Worm (Caenorhabditis elegans): ENCODE results near the gene clec-43.

Gene clec-43

DNA sequence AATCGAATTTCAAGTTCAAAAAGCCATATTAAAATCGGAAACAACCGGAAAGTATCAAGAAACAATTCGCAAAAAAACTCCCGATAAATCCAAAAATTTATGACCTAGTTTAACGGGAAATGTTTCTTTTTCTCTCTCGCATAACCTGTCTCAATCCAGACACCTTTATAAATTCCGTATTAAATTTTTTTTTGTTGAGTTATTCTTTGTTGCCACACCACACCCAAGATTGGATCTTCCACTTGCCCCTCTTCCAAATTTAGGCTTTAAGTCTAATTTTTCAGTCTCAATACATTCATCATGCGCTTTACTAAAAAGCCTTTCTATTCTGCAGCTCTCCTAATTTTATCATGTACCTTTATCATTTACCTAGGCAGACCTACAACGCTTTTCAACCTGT, 5.3 kb upstream of the clec-43 start, which contains the start of gene R07C3.3:
R07C3.3 (plus strand) TSS at position 301 of the 400 bp plus-strand sequence.
- TF ChIP-seq lin-14 (GFP tag; optimal IDR thresholded peaks at IDR 0.05), result no peak
- no peak for TF ChIP-seq egl-27 (tag; optimal IDR thresholded peaks at IDR 0.05)
- TF ChIP-seq isw-1 (GFP tag; IDR thresholded peaks at IDR 0.05), result no peak
- no peak for TF ChIP-seq nhr-20 (tag; optimal IDR thresholded peaks at IDR 0.05)
- TF ChIP-seq lir-3 (tag; optimal IDR thresholded peaks at IDR 0.05; ENCODE audit: poor library complexity), result no peak
- TF ChIP-seq ceh-88 (GFP tag; IDR thresholded peaks at IDR 0.05), result no peak
- TF ChIP-seq mep-1 (tag; optimal IDR thresholded peaks at IDR 0.05), result no peak
- TF ChIP-seq skn-1 (tag; optimal IDR thresholded peaks at IDR 0.05), result no peak
- no peak for TF ChIP-seq sox-4 (tag; optimal IDR thresholded peaks at IDR 0.05)

DNA sequence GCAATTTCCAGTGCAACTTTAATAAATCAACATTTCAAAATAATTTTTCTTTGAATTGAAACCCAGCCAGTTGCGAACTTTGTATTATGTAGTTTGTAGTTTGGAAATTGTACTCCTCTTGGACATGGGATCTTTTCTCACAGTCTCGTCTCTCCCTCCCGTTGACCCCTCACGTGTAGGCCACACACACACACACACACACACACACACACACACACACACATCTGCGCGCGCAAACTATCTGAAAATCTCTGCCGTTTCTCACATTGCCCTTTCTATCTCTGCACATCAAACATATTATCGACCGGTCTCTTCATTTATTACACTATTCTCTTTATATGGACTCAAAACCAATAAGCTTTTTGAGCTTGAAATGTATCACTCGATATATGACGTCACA, 3.1 kb upstream of the clec-43 start, which contains the start of gene fbxc-36:
fbxc-36 (plus strand) TSS at position 205 of the 400 bp plus-strand sequence.
- no peak for TF ChIP-seq aha-1 (tag; optimal IDR thresholded peaks at IDR 0.05)
- TF ChIP-seq nhr-71 (tag; optimal IDR thresholded peaks at IDR 0.05), result no peak
- peak; percentile 67 for TF ChIP-seq nhr-85 (tag)
- peak in 1 of 2 experiments; percentile 42 for TF ChIP-seq lin-35 (GFP tag; optimal IDR thresholded peaks at IDR 0.05)
- peak in 1 of 2 experiments; percentile 5 for TF ChIP-seq mdl-1 (tag; optimal IDR thresholded peaks at IDR 0.05)
- no peak for TF ChIP-seq efl-1 (optimal IDR thresholded peaks at IDR 0.05)
- TF ChIP-seq efl-1 (GFP tag; optimal IDR thresholded peaks at IDR 0.05 in 1 of 2), result peak in 1 of 2 experiments; percentile 86

DNA sequence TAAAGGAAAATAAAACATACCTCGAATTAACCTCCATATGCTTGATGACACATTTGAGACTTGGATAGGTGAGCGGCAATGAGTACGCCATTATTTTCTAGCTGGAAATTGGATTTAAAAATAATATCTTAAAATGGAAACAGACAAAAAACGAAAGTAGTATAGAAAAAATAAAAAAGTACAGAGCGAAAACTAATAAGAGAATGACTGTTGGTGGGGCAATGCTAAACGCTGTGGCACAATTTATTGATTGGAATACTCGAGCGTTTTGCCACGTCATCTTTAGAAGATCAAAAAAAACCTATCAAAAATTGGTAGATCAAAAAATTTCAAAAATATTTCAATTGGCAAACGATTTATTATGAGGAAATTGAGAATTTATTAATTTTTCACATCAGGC, 4.2 kb downstream of the clec-43 start, which contains the start of gene fbxc-32:
fbxc-32 (minus strand) TSS at position 101 of the 400 bp plus-strand sequence.
- TF ChIP-seq unc-30 (tag; optimal IDR thresholded peaks at IDR 0.05), result no peak
- TF ChIP-seq efl-3 (GFP tag; optimal IDR thresholded peaks at IDR 0.05), result no peak
- TF ChIP-seq pqm-1 (tag; optimal IDR thresholded peaks at IDR 0.05), result no peak
- TF ChIP-seq zip-4 (GFP tag; optimal IDR thresholded peaks at IDR 0.05), result no peak
- no peak for TF ChIP-seq mdl-1 (tag; optimal IDR thresholded peaks at IDR 0.05)
- TF ChIP-seq mep-1 (tag; optimal IDR thresholded peaks at IDR 0.05), result no peak
- TF ChIP-seq elt-2 (tag; optimal IDR thresholded peaks at IDR 0.05), result no peak
- TF ChIP-seq elt-3 (tag; optimal IDR thresholded peaks at IDR 0.05), result no peak
- TF ChIP-seq isw-1 (GFP tag; IDR thresholded peaks at IDR 0.05), result no peak
- TF ChIP-seq unc-62 (GFP tag; optimal IDR thresholded peaks at IDR 0.05), result no peak
- no peak for TF ChIP-seq pag-3 (tag; optimal IDR thresholded peaks at IDR 0.05; ENCODE audit: borderline replicate concordance, insufficient read depth)

DNA sequence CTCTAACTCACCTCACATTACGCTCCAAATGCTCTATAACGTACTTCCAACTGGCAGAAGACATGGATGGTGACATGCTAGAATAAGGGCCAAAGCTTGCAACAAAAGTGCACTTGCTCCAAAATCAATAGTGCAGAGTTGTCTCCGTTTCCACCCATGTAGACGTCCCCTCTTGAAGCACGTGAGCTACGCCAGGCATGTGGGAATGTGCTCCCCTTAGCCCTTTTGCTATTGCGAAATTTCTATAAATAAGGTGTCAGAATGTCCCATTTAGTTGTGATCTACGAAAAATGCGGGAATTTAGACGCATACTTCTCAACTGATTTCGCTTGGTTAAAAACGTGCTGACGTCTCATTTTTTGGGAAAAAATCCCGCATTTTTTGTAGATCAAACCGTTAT, 6.5 kb downstream of the clec-43 start:
- TF ChIP-seq snpc-4 (tag; optimal IDR thresholded peaks at IDR 0.05), result no peak
- no peak for TF ChIP-seq ztf-11 (tag; optimal IDR thresholded peaks at IDR 0.05)
- no peak for TF ChIP-seq unc-30 (tag; optimal IDR thresholded peaks at IDR 0.05)
- no peak for TF ChIP-seq efl-1 (optimal IDR thresholded peaks at IDR 0.05)
- TF ChIP-seq efl-1 (GFP tag; optimal IDR thresholded peaks at IDR 0.05 in 1 of 2), result no peak
- TF ChIP-seq zip-4 (GFP tag; optimal IDR thresholded peaks at IDR 0.05), result peak; percentile 48
- TF ChIP-seq lin-35 (GFP tag; optimal IDR thresholded peaks at IDR 0.05), result peak in 1 of 2 experiments; percentile 2
- TF ChIP-seq ceh-82 (tag; optimal IDR thresholded peaks at IDR 0.05), result peak in 2 of 3 experiments; percentile 19 to 45
- TF ChIP-seq fos-1 (tag; optimal IDR thresholded peaks at IDR 0.05), result no peak
- no peak for TF ChIP-seq mef-2 (tag; optimal IDR thresholded peaks at IDR 0.05)
- peak; percentile 21 for TF ChIP-seq unc-86 (tag; optimal IDR thresholded peaks at IDR 0.05)
- no peak for TF ChIP-seq hlh-17 (GFP tag; optimal IDR thresholded peaks at IDR 0.05; ENCODE audit: borderline replicate concordance)
- TF ChIP-seq sup-37 (GFP tag; optimal IDR thresholded peaks at IDR 0.05), result no peak
- TF ChIP-seq fkh-8 (tag; optimal IDR thresholded peaks at IDR 0.05), result peak; percentile 52
- no peak for TF ChIP-seq egl-27 (tag; optimal IDR thresholded peaks at IDR 0.05)
- TF ChIP-seq nhr-28 (tag; optimal IDR thresholded peaks at IDR 0.05), result no peak
- TF ChIP-seq sox-4 (tag; optimal IDR thresholded peaks at IDR 0.05), result no peak
- no peak for TF ChIP-seq nhr-47 (tag; optimal IDR thresholded peaks at IDR 0.05)
- no peak for TF ChIP-seq nhr-11 (tag; optimal IDR thresholded peaks at IDR 0.05)
- no peak for TF ChIP-seq jun-1 (tag; optimal IDR thresholded peaks at IDR 0.05)
- no peak for TF ChIP-seq lin-15B (tag; optimal IDR thresholded peaks at IDR 0.05)
- TF ChIP-seq isw-1 (GFP tag; IDR thresholded peaks at IDR 0.05), result peak; percentile 19; the same call in 1 of the 2 replicates
- peak; percentile 56 for TF ChIP-seq lin-14 (GFP tag; optimal IDR thresholded peaks at IDR 0.05)
- peak in 1 of 3 experiments; percentile 17 for TF ChIP-seq dpl-1 (GFP tag; optimal IDR thresholded peaks at IDR 0.05)
- no peak for TF ChIP-seq nhr-71 (tag; optimal IDR thresholded peaks at IDR 0.05)
